Worm (Caenorhabditis elegans) whole organism, young adult: ENCODE data around the gene C28H8.8.
A peak's percentile ranks its signal among the peaks of the same experiment; 100 is the strongest.

ENCODE experiments used
- B0019.2 ChIP-seq: fragments of 200-800 bp; sonication (Bioruptor generic); conservative IDR thresholded peaks from 2 replicates; pipeline ENCODE4 v1.3.6; 2022; ENCODE audit warnings: missing genetic modification reagents, missing genetic modification characterization, missing compliant biosample characterization
- B0035.1 ChIP-seq: sonication (generic microtip); optimal IDR thresholded peaks from 2 replicates; lab custom pipeline; 2016; ENCODE audit warnings: missing genetic modification characterization, mild to moderate bottlenecking, missing compliant biosample characterization, missing genotype, missing genetic modification reagents
- B0261.1 ChIP-seq: sonication (generic microtip); optimal IDR thresholded peaks from 2 replicates; lab custom pipeline; 2016; ENCODE audit warnings: mild to moderate bottlenecking, missing genetic modification characterization, moderate library complexity, missing compliant biosample characterization
- F33H1.4 ChIP-seq: fragments of 200-800 bp; sonication (Bioruptor generic); IDR thresholded peaks from 2 replicates; pipeline ENCODE4 v1.3.6; 2022; ENCODE audit warnings: missing genetic modification reagents, missing genetic modification characterization, missing compliant biosample characterization
- F39B2.1 ChIP-seq: fragments of 200-800 bp; sonication (Bioruptor generic); IDR thresholded peaks from 2 replicates; pipeline ENCODE4 v1.3.6; 2022; ENCODE audit warnings: missing genetic modification reagents, missing genetic modification characterization, missing compliant biosample characterization
- F49E8.2 ChIP-seq: sonication (generic microtip); optimal IDR thresholded peaks from 3 replicates; lab custom pipeline; 2017; ENCODE audit warnings: missing genetic modification characterization, mild to moderate bottlenecking, missing compliant biosample characterization, antibody characterized with exemption, moderate library complexity; ENCODE audit not compliant: insufficient read depth
- F55B11.4 ChIP-seq: sonication (generic microtip); optimal IDR thresholded peaks from 2 replicates; lab custom pipeline; 2016; ENCODE audit warnings: missing compliant biosample characterization, missing genetic modification characterization, borderline replicate concordance; ENCODE audit not compliant: insufficient read depth
- K11D2.4 ChIP-seq: fragments of 200-800 bp; sonication (Bioruptor generic); IDR thresholded peaks from 2 replicates; pipeline ENCODE4 v1.3.6; 2022; ENCODE audit warnings: missing genetic modification reagents, missing genetic modification characterization, missing compliant biosample characterization
- K12H6.12 ChIP-seq: fragments of 200-800 bp; sonication (Bioruptor generic); optimal IDR thresholded peaks from 2 replicates; lab custom pipeline; 2018; ENCODE audit warnings: mild to moderate bottlenecking, missing genetic modification characterization, missing compliant biosample characterization
- T07F8.4 ChIP-seq: sonication (generic microtip); optimal IDR thresholded peaks from 2 replicates; lab custom pipeline; 2016; ENCODE audit warnings: mild to moderate bottlenecking, missing genetic modification characterization, moderate library complexity, missing compliant biosample characterization
- T26A5.8 ChIP-seq: sonication (generic microtip); optimal IDR thresholded peaks from 2 replicates; lab custom pipeline; 2016; ENCODE audit warnings: missing genetic modification characterization, missing compliant biosample characterization
- Y53F4B.3 ChIP-seq: fragments of 200-800 bp; sonication (Bioruptor generic); IDR thresholded peaks from 2 replicates; pipeline ENCODE4 v1.3.6; 2022; ENCODE audit warnings: missing genetic modification reagents, missing genetic modification characterization, missing compliant biosample characterization
- Y56A3A.18 ChIP-seq: fragments of 200-800 bp; sonication (Bioruptor generic); IDR thresholded peaks from 2 replicates; pipeline ENCODE4 v1.3.6; 2022; ENCODE audit warnings: missing genetic modification reagents, missing genetic modification characterization, missing compliant biosample characterization
- Y79H2A.3 ChIP-seq: fragments of 200-800 bp; sonication (Bioruptor generic); conservative IDR thresholded peaks from 2 replicates; pipeline ENCODE4 v1.3.6; 2022; ENCODE audit warnings: missing genetic modification reagents, missing genetic modification characterization, missing compliant biosample characterization
- Y95B8A.8 ChIP-seq: fragments of 200-800 bp; sonication (Bioruptor generic); IDR thresholded peaks from 2 replicates; pipeline ENCODE4 v1.3.6; 2022; ENCODE audit warnings: missing genetic modification reagents, missing genetic modification characterization, missing compliant biosample characterization
- ama-1 ChIP-seq, 3 experiments: fragments of 150-350 bp in 1 of 3; sonication (generic microtip) in 2 of 3; optimal IDR thresholded peaks; 2 replicates each; lab custom pipeline; 2014 to 2018; ENCODE audit warnings: missing biosample characterization in 2 of 3, missing genetic modification characterization in 2 of 3, missing genetic modification reagents in 2 of 3
- aptf-3 ChIP-seq: fragments of 200-800 bp; sonication (Bioruptor generic); IDR thresholded peaks from 2 replicates; pipeline ENCODE4 v1.3.6; 2022; ENCODE audit warnings: missing genetic modification characterization, missing compliant biosample characterization
- atf-7 ChIP-seq: sonication (generic microtip); optimal IDR thresholded peaks from 2 replicates; lab custom pipeline; 2017; ENCODE audit warnings: mild to moderate bottlenecking, missing genetic modification characterization, missing compliant biosample characterization
- athp-1 ChIP-seq: sonication (generic microtip); optimal IDR thresholded peaks from 2 replicates; lab custom pipeline; 2017; ENCODE audit warnings: mild to moderate bottlenecking, missing genetic modification characterization, missing compliant biosample characterization
- attf-6 ChIP-seq: fragments of 200-800 bp; sonication (Bioruptor generic); IDR thresholded peaks from 2 replicates; pipeline ENCODE4 v1.3.6; 2022; ENCODE audit warnings: missing genetic modification reagents, missing genetic modification characterization, missing compliant biosample characterization
- bed-1 ChIP-seq: fragments of 200-800 bp; sonication (Bioruptor generic); IDR thresholded peaks from 2 replicates; pipeline ENCODE4 v1.3.6; 2022; ENCODE audit warnings: missing genetic modification reagents, missing genetic modification characterization, missing compliant biosample characterization
- die-1 ChIP-seq: sonication (generic microtip); optimal IDR thresholded peaks from 2 replicates; lab custom pipeline; 2016; ENCODE audit warnings: missing genotype, mild to moderate bottlenecking, missing genetic modification characterization, missing compliant biosample characterization
- dox-1 ChIP-seq: fragments of 200-800 bp; sonication (Bioruptor generic); IDR thresholded peaks from 2 replicates; pipeline ENCODE4 v1.3.6; 2022; ENCODE audit warnings: missing genetic modification reagents, missing genetic modification characterization, missing compliant biosample characterization
- ekl-4 ChIP-seq: fragments of 200-800 bp; sonication (Bioruptor generic); IDR thresholded peaks from 2 replicates; pipeline ENCODE4 v1.3.6; 2022; ENCODE audit warnings: missing genetic modification reagents, missing genetic modification characterization, missing compliant biosample characterization
- ets-4 ChIP-seq: fragments of 200-800 bp; sonication (Bioruptor generic); optimal IDR thresholded peaks from 2 replicates; lab custom pipeline; 2018; ENCODE audit warnings: mild to moderate bottlenecking, missing genetic modification characterization, missing compliant biosample characterization
- fkh-3 ChIP-seq: sonication (generic microtip); optimal IDR thresholded peaks from 2 replicates; lab custom pipeline; 2016; ENCODE audit warnings: mild to moderate bottlenecking, missing genetic modification characterization, missing compliant biosample characterization
- hmg-1.2 ChIP-seq: fragments of 200-800 bp; sonication (Bioruptor generic); IDR thresholded peaks from 2 replicates; pipeline ENCODE4 v1.3.6; 2022; ENCODE audit warnings: missing genetic modification reagents, missing genetic modification characterization, missing compliant biosample characterization
- hrde-1 ChIP-seq: sonication (generic microtip); optimal IDR thresholded peaks from 2 replicates; lab custom pipeline; 2016; ENCODE audit warnings: missing genetic modification characterization, mild to moderate bottlenecking, missing compliant biosample characterization, moderate library complexity, missing genotype, missing genetic modification reagents, borderline replicate concordance
- lag-1 ChIP-seq: fragments of 200-800 bp; sonication (Bioruptor generic); IDR thresholded peaks from 2 replicates; pipeline ENCODE4 v1.3.6; 2022; ENCODE audit warnings: missing genetic modification reagents, missing genetic modification characterization, missing compliant biosample characterization
- let-526 ChIP-seq: fragments of 200-800 bp; sonication (Bioruptor generic); IDR thresholded peaks from 2 replicates; pipeline ENCODE4 v1.3.6; 2022; ENCODE audit warnings: missing genetic modification reagents, missing genetic modification characterization, missing compliant biosample characterization
- lin-35 ChIP-seq, 3 experiments: fragments of 150-350 bp in 2 of 3; sonication (generic microtip) in 1 of 3; optimal IDR thresholded peaks; 2 replicates each; lab custom pipeline; 2014 to 2018; ENCODE audit warnings: missing biosample characterization in 3 of 3, missing genetic modification characterization in 3 of 3, missing genetic modification reagents in 3 of 3
- lir-1 ChIP-seq: fragments of 200-800 bp; sonication (Bioruptor generic); conservative IDR thresholded peaks from 2 replicates; pipeline ENCODE4 v1.3.6; 2022; ENCODE audit warnings: missing genetic modification reagents, missing genetic modification characterization, missing compliant biosample characterization
- lsl-1 ChIP-seq: fragments of 200-800 bp; sonication (Bioruptor generic); optimal IDR thresholded peaks from 2 replicates; lab custom pipeline; 2018; ENCODE audit warnings: mild to moderate bottlenecking, missing genetic modification characterization, moderate library complexity, missing compliant biosample characterization
- madf-10 ChIP-seq: sonication (generic microtip); optimal IDR thresholded peaks from 2 replicates; lab custom pipeline; 2016; ENCODE audit warnings: mild to moderate bottlenecking, missing genetic modification characterization, missing compliant biosample characterization
- madf-6 ChIP-seq: fragments of 200-800 bp; sonication (Bioruptor generic); IDR thresholded peaks from 2 replicates; pipeline ENCODE4 v1.3.6; 2022; ENCODE audit warnings: missing genetic modification reagents, missing genetic modification characterization, missing compliant biosample characterization
- mcd-1 ChIP-seq: fragments of 200-800 bp; sonication (Bioruptor generic); IDR thresholded peaks from 2 replicates; pipeline ENCODE4 v1.3.6; 2022; ENCODE audit warnings: missing genetic modification reagents, missing genetic modification characterization, missing compliant biosample characterization
- nfya-1 ChIP-seq: sonication (generic microtip); optimal IDR thresholded peaks from 2 replicates; lab custom pipeline; 2017; ENCODE audit warnings: antibody characterized with exemption, missing compliant biosample characterization, missing genetic modification characterization, borderline replicate concordance; ENCODE audit not compliant: insufficient read depth
- nhr-120 ChIP-seq: fragments of 200-800 bp; sonication (Bioruptor generic); IDR thresholded peaks from 2 replicates; pipeline ENCODE4 v1.3.6; 2022; ENCODE audit warnings: missing genetic modification characterization, missing compliant biosample characterization
- repo-1 ChIP-seq: sonication (generic microtip); optimal IDR thresholded peaks from 2 replicates; lab custom pipeline; 2017; ENCODE audit warnings: mild to moderate bottlenecking, missing genetic modification characterization, missing compliant biosample characterization
- snpc-1.1 ChIP-seq: sonication (generic microtip); optimal IDR thresholded peaks from 2 replicates; lab custom pipeline; 2017; ENCODE audit warnings: missing genetic modification characterization, mild to moderate bottlenecking, missing compliant biosample characterization, antibody characterized with exemption, moderate library complexity, missing genotype, missing genetic modification reagents; ENCODE audit not compliant: insufficient read depth
- snpc-4 ChIP-seq, 5 experiments: fragments of 150-350 bp in 1 of 5; sonication (generic microtip) in 4 of 5; optimal IDR thresholded peaks; 2 replicates each; lab custom pipeline; 2014 to 2018; ENCODE audit warnings: missing genetic modification characterization in 5 of 5, missing biosample characterization in 3 of 5, antibody characterized with exemption in 2 of 5, mild to moderate bottlenecking in 2 of 5, missing compliant biosample characterization in 2 of 5, missing genotype in 2 of 5, moderate library complexity in 2 of 5, missing genetic modification reagents in 1 of 5
- somi-1 ChIP-seq: fragments of 200-800 bp; sonication (Bioruptor generic); optimal IDR thresholded peaks from 2 replicates; lab custom pipeline; 2018; ENCODE audit warnings: mild to moderate bottlenecking, missing genetic modification characterization, missing compliant biosample characterization
- tlf-1 ChIP-seq: fragments of 200-800 bp; sonication (Bioruptor generic); optimal IDR thresholded peaks from 2 replicates; lab custom pipeline; 2018; ENCODE audit warnings: mild to moderate bottlenecking, missing genetic modification characterization, missing compliant biosample characterization
- unc-130 ChIP-seq: sonication (generic microtip); optimal IDR thresholded peaks from 2 replicates; lab custom pipeline; 2016; ENCODE audit warnings: missing genetic modification reagents, missing genetic modification characterization, missing compliant biosample characterization
- ztf-18 ChIP-seq: sonication (generic microtip); optimal IDR thresholded peaks from 2 replicates; lab custom pipeline; 2016; ENCODE audit warnings: missing genotype, mild to moderate bottlenecking, missing genetic modification characterization, missing compliant biosample characterization
- ztf-22 ChIP-seq: fragments of 200-800 bp; sonication (Bioruptor generic); optimal IDR thresholded peaks from 2 replicates; lab custom pipeline; 2018; ENCODE audit warnings: mild to moderate bottlenecking, missing genetic modification characterization, moderate library complexity, missing compliant biosample characterization

C28H8.8 gene

DNA sequence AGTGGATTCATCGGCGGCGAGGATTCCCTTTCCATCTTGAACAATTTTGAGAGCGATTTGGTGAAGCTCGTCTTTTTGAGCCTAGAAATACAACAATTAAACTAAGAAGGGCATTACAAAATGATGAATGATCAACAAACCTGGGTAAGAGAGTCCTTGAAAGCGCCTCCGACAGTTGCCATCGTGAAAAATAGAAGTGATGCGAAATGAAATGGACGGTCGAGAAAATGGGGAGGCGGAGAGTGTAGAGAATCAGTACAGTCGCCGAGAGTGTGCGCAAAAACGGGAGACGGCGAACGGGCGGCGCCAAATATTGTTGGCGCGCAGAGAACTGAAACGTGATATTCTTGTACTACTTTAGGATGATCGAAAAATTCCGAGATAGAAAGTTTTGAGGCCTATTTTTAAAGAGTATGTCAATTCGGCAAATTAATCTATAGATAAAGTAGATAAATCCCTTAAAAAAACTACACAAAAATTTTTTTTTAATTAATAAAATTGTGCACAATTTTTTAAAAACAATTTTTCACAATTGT, 12.4 kb downstream of the C28H8.8 start, which contains the start of gene aldo-2 (continued):
- TF ChIP-seq tlf-1 (GFP tag; lab: Kevin White, UChicago) (peak; percentile 84), mcd-1 (peak; percentile 69), dox-1 (GFP tag; lab: Robert Waterston, UW) (peak; percentile 86), bed-1 (no peak), ama-1 (optimal IDR thresholded peaks at IDR 0.05; lab: Kevin White, UChicago) (peak; percentile 53), ama-1 (GFP tag; optimal IDR thresholded peaks at IDR 0.05; lab: Kevin White, UChicago) (peak in 1 of 2 experiments; percentile 15), fkh-3 (tag; lab: Kevin White, UChicago) (no peak), K12H6.12 (tag; lab: Kevin White, UChicago) (no peak), hrde-1 (tag; lab: Kevin White, UChicago) (no peak), B0035.1 (tag; lab: Kevin White, UChicago) (no peak), Y79H2A.3 (GFP tag; lab: Robert Waterston, UW) (peak; percentile 75), die-1 (tag; lab: Kevin White, UChicago) (no peak), madf-6 (GFP tag; lab: Robert Waterston, UW) (peak; percentile 99), madf-10 (tag; lab: Kevin White, UChicago) (no peak), snpc-4 (GFP tag; optimal IDR thresholded peaks at IDR 0.05; lab: Kevin White, UChicago) (no peak), snpc-4 (tag; optimal IDR thresholded peaks at IDR 0.05; lab: Kevin White, UChicago) (peak in 2 of 4 experiments; percentile 39 to 42), F49E8.2 (peak; percentile 15), ztf-18 (tag; lab: Kevin White, UChicago) (peak; percentile 37), aptf-3 (GFP tag; lab: Robert Waterston, UW) (0 out of 2 replicates have a peak, but pooled peaks have one; percentile 72), atf-7 (tag; lab: Kevin White, UChicago) (no peak), ekl-4 (peak; percentile 87), lag-1 (GFP tag; lab: Robert Waterston, UW) (no peak), unc-130 (peak; percentile 67), Y56A3A.18 (peak; percentile 49; the same call in 1 of the 2 replicates), T07F8.4 (tag; lab: Kevin White, UChicago) (no peak), F39B2.1 (GFP tag; lab: Robert Waterston, UW) (no peak), attf-6 (GFP tag; lab: Robert Waterston, UW) (peak; percentile 41; the same call in 1 of the 2 replicates), B0261.1 (no peak), lsl-1 (GFP tag; lab: Kevin White, UChicago) (peak; percentile 82), ets-4 (GFP tag; lab: Kevin White, UChicago) (no peak), athp-1 (peak; percentile 36), repo-1 (tag; lab: Kevin White, UChicago) (no peak), nfya-1 (tag; lab: Kevin White, UChicago) (no peak), let-526 (GFP tag; lab: Robert Waterston, UW) (no peak), T26A5.8 (tag; lab: Kevin White, UChicago) (no peak), hmg-1.2 (GFP tag; lab: Robert Waterston, UW) (peak; percentile 84), lir-1 (no peak), Y53F4B.3 (GFP tag; lab: Robert Waterston, UW) (no peak), F33H1.4 (peak; percentile 84), nhr-120 (GFP tag; lab: Robert Waterston, UW) (no peak), snpc-1.1 (tag; lab: Kevin White, UChicago) (no peak), B0019.2 (peak; percentile 76), somi-1 (GFP tag; lab: Kevin White, UChicago) (no peak), Y95B8A.8 (GFP tag; lab: Robert Waterston, UW) (peak; percentile 92), lin-35 (GFP tag; optimal IDR thresholded peaks at IDR 0.05; lab: Kevin White, UChicago) (peak in 1 of 3 experiments; percentile 20), ztf-22 (no peak), F55B11.4 (tag; lab: Kevin White, UChicago) (no peak), K11D2.4 (GFP tag; lab: Robert Waterston, UW) (no peak)
